Worm (Caenorhabditis elegans) whole organism, late embryonic: ENCODE results near the gene Y45F10C.1.

Experiments used
- Y22D7AL.16 ChIP-seq: sonication (generic microtip); optimal IDR thresholded peaks from 2 replicates; lab custom pipeline; 2016; ENCODE audit warnings: missing genetic modification characterization, missing compliant biosample characterization
- ceh-18 ChIP-seq: sonication (generic microtip); optimal IDR thresholded peaks from 2 replicates; lab custom pipeline; 2016; ENCODE audit warnings: missing genetic modification characterization, missing compliant biosample characterization
- ceh-19 ChIP-seq: fragments of 200-800 bp; sonication (Bioruptor generic); optimal IDR thresholded peaks from 2 replicates; lab custom pipeline; 2018; ENCODE audit warnings: mild to moderate bottlenecking, missing genetic modification characterization, missing compliant biosample characterization
- ceh-24 ChIP-seq: sonication (generic microtip); optimal IDR thresholded peaks from 2 replicates; lab custom pipeline; 2016; ENCODE audit warnings: mild to moderate bottlenecking, missing genetic modification characterization, missing compliant biosample characterization
- ceh-31 ChIP-seq: sonication (generic microtip); optimal IDR thresholded peaks from 2 replicates; lab custom pipeline; 2016; ENCODE audit warnings: missing genetic modification characterization, missing compliant biosample characterization
- ceh-45 ChIP-seq: fragments of 200-800 bp; sonication (Bioruptor generic); IDR thresholded peaks from 2 replicates; pipeline ENCODE4 v1.3.6; 2022; ENCODE audit warnings: missing genetic modification reagents, missing genetic modification characterization, missing compliant biosample characterization
- ceh-48 ChIP-seq: sonication (generic microtip); optimal IDR thresholded peaks from 2 replicates; lab custom pipeline; 2016; ENCODE audit warnings: missing genetic modification characterization, inconsistent platforms, missing compliant biosample characterization
- ceh-6 ChIP-seq: fragments of 200-800 bp; sonication (Bioruptor generic); optimal IDR thresholded peaks from 2 replicates; lab custom pipeline; 2018; ENCODE audit warnings: mild to moderate bottlenecking, missing genetic modification characterization, missing compliant biosample characterization
- ceh-9 ChIP-seq: sonication (generic microtip); optimal IDR thresholded peaks from 2 replicates; lab custom pipeline; 2016; ENCODE audit warnings: mild to moderate bottlenecking, missing genetic modification characterization, inconsistent platforms, missing compliant biosample characterization
- dve-1 ChIP-seq: sonication (generic microtip); optimal IDR thresholded peaks from 2 replicates; lab custom pipeline; 2017; ENCODE audit warnings: antibody characterized with exemption, mild to moderate bottlenecking, missing genetic modification characterization, missing compliant biosample characterization
- ets-4 ChIP-seq: sonication (generic microtip); optimal IDR thresholded peaks from 2 replicates; lab custom pipeline; 2016; ENCODE audit warnings: missing genetic modification characterization, missing compliant biosample characterization
- fkh-6 ChIP-seq: sonication (generic microtip); optimal IDR thresholded peaks from 2 replicates; lab custom pipeline; 2016; ENCODE audit warnings: missing genetic modification characterization, missing compliant biosample characterization
- hlh-15 ChIP-seq: sonication (generic microtip); optimal IDR thresholded peaks from 2 replicates; lab custom pipeline; 2016; ENCODE audit warnings: missing genetic modification characterization, missing compliant biosample characterization
- hlh-8 ChIP-seq: sonication (generic microtip); optimal IDR thresholded peaks from 2 replicates; lab custom pipeline; 2016; ENCODE audit warnings: missing genotype, missing genetic modification characterization, missing compliant biosample characterization
- madf-2 ChIP-seq: sonication (generic microtip); optimal IDR thresholded peaks from 2 replicates; lab custom pipeline; 2017; ENCODE audit warnings: missing genetic modification characterization, missing compliant biosample characterization
- mec-3 ChIP-seq: sonication (generic microtip); optimal IDR thresholded peaks from 2 replicates; lab custom pipeline; 2016; ENCODE audit warnings: borderline replicate concordance, missing genetic modification characterization, missing compliant biosample characterization
- nhr-11 ChIP-seq: fragments of 150-350 bp; optimal IDR thresholded peaks from 2 replicates; lab custom pipeline; 2014; ENCODE audit warnings: missing biosample characterization, missing genetic modification characterization
- npax-4 ChIP-seq: sonication (generic microtip); optimal IDR thresholded peaks from 2 replicates; lab custom pipeline; 2016; ENCODE audit warnings: missing genetic modification characterization, missing compliant biosample characterization
- pax-1 ChIP-seq: fragments of 150-350 bp; optimal IDR thresholded peaks from 2 replicates; lab custom pipeline; 2014; ENCODE audit warnings: missing biosample characterization, missing genetic modification characterization
- pros-1 ChIP-seq: fragments of 150-350 bp; optimal IDR thresholded peaks from 2 replicates; lab custom pipeline; 2014; ENCODE audit warnings: missing biosample characterization, missing genetic modification reagents, missing genetic modification characterization
- rnt-1 ChIP-seq: sonication (generic microtip); optimal IDR thresholded peaks from 2 replicates; lab custom pipeline; 2016; ENCODE audit warnings: missing genetic modification characterization, missing compliant biosample characterization
- sox-4 ChIP-seq: sonication (generic microtip); optimal IDR thresholded peaks from 2 replicates; lab custom pipeline; 2017; ENCODE audit warnings: mild to moderate bottlenecking, missing genetic modification characterization, inconsistent platforms, missing compliant biosample characterization
- tbx-2 ChIP-seq: sonication (generic microtip); optimal IDR thresholded peaks from 2 replicates; lab custom pipeline; 2016; ENCODE audit warnings: missing genetic modification characterization, missing compliant biosample characterization
- ttx-3 ChIP-seq: sonication (generic microtip); optimal IDR thresholded peaks from 2 replicates; lab custom pipeline; 2016; ENCODE audit warnings: missing genetic modification reagents, missing genetic modification characterization, missing compliant biosample characterization
- unc-42 ChIP-seq: sonication (generic microtip); optimal IDR thresholded peaks from 2 replicates; lab custom pipeline; 2016; ENCODE audit warnings: missing genotype, missing genetic modification characterization, missing compliant biosample characterization

The Y45F10C.1 gene

ce11 chrIV:13626469-13626868, 32.9 kb downstream of the Y45F10C.1 start, which contains the start of gene sru-21:
Gene sru-21, plus strand, starts transcription at chrIV:13626769.
- TF ChIP-seq ceh-24 (tag; lab: Kevin White, UChicago) (no peak), hlh-8 (no peak), ceh-31 (tag; lab: Kevin White, UChicago) (no peak), dve-1 (no peak), tbx-2 (no peak), hlh-15 (tag; lab: Kevin White, UChicago) (no peak), rnt-1 (no peak), pros-1 (no peak), ceh-6 (GFP tag; lab: Kevin White, UChicago) (no peak), ceh-45 (GFP tag; lab: Robert Waterston, UW) (no peak), mec-3 (tag; lab: Kevin White, UChicago) (no peak), fkh-6 (tag; lab: Kevin White, UChicago) (no peak), unc-42 (tag; lab: Kevin White, UChicago) (no peak), npax-4 (tag; lab: Kevin White, UChicago) (no peak)

DNA sequence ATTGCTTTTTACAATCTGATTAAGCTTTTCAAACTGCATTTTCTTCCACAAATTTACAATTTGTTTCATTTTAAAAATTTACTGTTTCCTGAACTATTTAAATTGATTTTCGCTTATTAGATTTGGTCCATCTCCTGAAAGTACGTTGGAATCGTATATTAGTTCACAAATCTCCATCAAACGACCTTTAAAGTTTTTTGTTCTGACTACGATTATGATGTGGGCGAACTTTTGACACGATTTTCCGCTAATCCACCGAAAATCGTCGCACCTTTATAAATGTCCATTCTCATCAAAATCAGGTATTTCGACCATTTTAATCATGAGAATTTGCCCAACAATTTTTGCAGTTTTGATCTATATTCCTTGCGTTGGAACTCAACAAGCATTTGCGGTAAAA, 35.8 kb downstream of the Y45F10C.1 start, which contains the start of gene C08F11.1:
TSS of gene C08F11.1 (plus strand) at position 301 of the 400 bp plus-strand sequence.
- no peak for TF ChIP-seq pax-1
- no peak for TF ChIP-seq ceh-48 (tag; lab: Kevin White, UChicago)
- no peak for TF ChIP-seq ceh-9 (tag; lab: Kevin White, UChicago)

ce11 chrIV:13619203-13619602, 40.1 kb downstream of the Y45F10C.1 start, which contains the start of gene C08F11.3:
Gene C08F11.3, plus strand, starts transcription at chrIV:13619503.
- TF ChIP-seq mec-3 (tag; lab: Kevin White, UChicago) (no peak), ceh-18 (no peak)
- TF ChIP-seq, all 69 proteins: peak for 0

DNA sequence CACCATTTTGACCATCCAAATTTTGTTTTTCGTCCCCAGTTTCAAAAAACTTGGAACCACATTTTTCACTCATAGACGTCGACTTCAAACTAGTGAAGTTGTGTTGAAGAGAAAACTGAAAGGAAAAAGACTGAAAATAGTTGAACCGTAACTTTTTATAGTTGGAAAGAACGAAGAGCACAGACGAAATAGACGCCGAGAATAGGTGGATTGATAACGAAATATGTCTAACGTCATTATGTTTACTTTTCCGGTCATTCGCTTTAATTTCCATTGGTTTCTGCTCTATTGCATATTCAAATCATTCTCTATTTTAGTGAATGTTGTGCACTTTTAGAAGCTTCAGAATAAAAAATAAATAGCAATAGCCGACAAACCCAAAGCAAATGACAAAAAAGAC, 49.6 kb downstream of the Y45F10C.1 start, which contains the start of gene C08F11.13:
TSS of gene C08F11.13 (minus strand) at position 138 of the 400 bp plus-strand sequence.
- TF ChIP-seq madf-2 (tag; lab: Kevin White, UChicago) (no peak), Y22D7AL.16 (tag; lab: Kevin White, UChicago) (no peak), pax-1 (no peak), sox-4 (tag; lab: Kevin White, UChicago) (no peak), ceh-19 (GFP tag; lab: Kevin White, UChicago) (no peak), ttx-3 (no peak), nhr-11 (no peak), ets-4 (tag; lab: Kevin White, UChicago) (no peak)
- TF ChIP-seq, all 69 proteins: peak for 0
